Worm (Caenorhabditis elegans) whole organism, L1 larva: ENCODE results near the gene F31F7.1.
A peak's percentile ranks its signal among the peaks of the same experiment; 100 is the strongest.

ENCODE experiments used
- C16A3.4 ChIP-seq: fragments of 150-350 bp; optimal IDR thresholded peaks from 2 replicates; lab custom pipeline; 2014; ENCODE audit warnings: missing biosample characterization, missing genetic modification characterization
- C34B4.2 ChIP-seq: sonication (generic microtip); optimal IDR thresholded peaks from 2 replicates; lab custom pipeline; 2017; ENCODE audit warnings: mild to moderate bottlenecking, missing genetic modification characterization, missing compliant biosample characterization
- Y116A8C.19 ChIP-seq: sonication (generic microtip); optimal IDR thresholded peaks from 2 replicates; lab custom pipeline; 2016; ENCODE audit warnings: missing compliant biosample characterization, missing genetic modification characterization, borderline replicate concordance
- aly-2 ChIP-seq: fragments of 150-350 bp; optimal IDR thresholded peaks from 2 replicates; lab custom pipeline; 2014; ENCODE audit warnings: missing biosample characterization, missing genetic modification characterization
- ama-1 ChIP-seq: fragments of 150-350 bp; optimal IDR thresholded peaks from 2 replicates; lab custom pipeline; 2014
- ceh-63 ChIP-seq: fragments of 200-800 bp; sonication (Bioruptor generic); optimal IDR thresholded peaks from 2 replicates; lab custom pipeline; 2018; ENCODE audit warnings: mild to moderate bottlenecking, missing genetic modification characterization, missing compliant biosample characterization
- ceh-8 ChIP-seq: fragments of 200-800 bp; sonication (Bioruptor generic); optimal IDR thresholded peaks from 2 replicates; lab custom pipeline; 2018; ENCODE audit warnings: mild to moderate bottlenecking, missing genetic modification characterization, moderate library complexity, missing compliant biosample characterization
- ceh-82 ChIP-seq, 3 experiments: fragments of 150-350 bp in 1 of 3; sonication (generic microtip) in 2 of 3; optimal IDR thresholded peaks; 2 replicates each; lab custom pipeline; 2014 to 2017; ENCODE audit warnings: missing biosample characterization in 3 of 3, missing genetic modification characterization in 3 of 3
- ceh-88 ChIP-seq: fragments of 200-800 bp; sonication (Bioruptor generic); IDR thresholded peaks from 2 replicates; pipeline ENCODE4 v1.3.6; 2022; ENCODE audit warnings: missing genetic modification characterization, missing compliant biosample characterization
- ces-1 ChIP-seq: fragments of 150-350 bp; optimal IDR thresholded peaks from 2 replicates; lab custom pipeline; 2014; ENCODE audit warnings: missing biosample characterization, missing genetic modification reagents, missing genetic modification characterization
- dpl-1 ChIP-seq, 3 experiments: fragments of 150-350 bp in 2 of 3; sonication (generic microtip) in 1 of 3; optimal IDR thresholded peaks; 2 replicates each; lab custom pipeline; 2014 to 2017; ENCODE audit warnings: missing biosample characterization in 3 of 3, missing genetic modification characterization in 3 of 3, missing genetic modification reagents in 3 of 3
- dsc-1 ChIP-seq: sonication (generic microtip); optimal IDR thresholded peaks from 2 replicates; lab custom pipeline; 2016; ENCODE audit warnings: mild to moderate bottlenecking, missing genetic modification characterization, missing compliant biosample characterization
- efl-1 ChIP-seq, 4 experiments: fragments of 150-350 bp; optimal IDR thresholded peaks in 3 of 4; peaks in 1 of 4; 1 replicate in 1 of 4; 2 replicates in 3 of 4; lab custom pipeline; 2014; ENCODE audit warnings: missing biosample characterization in 2 of 4, missing genetic modification characterization in 2 of 4, missing genetic modification reagents in 2 of 4
- efl-3 ChIP-seq: fragments of 200-800 bp; sonication (Bioruptor generic); optimal IDR thresholded peaks from 2 replicates; lab custom pipeline; 2018; ENCODE audit warnings: mild to moderate bottlenecking, missing genetic modification characterization, missing compliant biosample characterization
- egl-13 ChIP-seq: sonication (generic microtip); optimal IDR thresholded peaks from 2 replicates; lab custom pipeline; 2016; ENCODE audit warnings: missing genotype, missing genetic modification reagents, missing genetic modification characterization, missing compliant biosample characterization
- egl-27 ChIP-seq, 2 experiments: fragments of 150-350 bp in 1 of 2; sonication (generic microtip); optimal IDR thresholded peaks; 3 replicates each; lab custom pipeline; 2017 to 2018; ENCODE audit warnings: missing biosample characterization in 2 of 2, missing genetic modification characterization in 2 of 2, missing genetic modification reagents in 2 of 2
- elt-2 ChIP-seq: sonication (generic microtip); optimal IDR thresholded peaks from 2 replicates; lab custom pipeline; 2016; ENCODE audit warnings: missing genetic modification characterization, mild to moderate bottlenecking, inconsistent platforms, missing compliant biosample characterization, missing genetic modification reagents
- elt-3 ChIP-seq, 6 experiments: fragments of 150-350 bp in 1 of 6; sonication (generic microtip); optimal IDR thresholded peaks; 2 replicates each; lab custom pipeline; 2017 to 2018; ENCODE audit warnings: missing biosample characterization in 6 of 6, missing genetic modification characterization in 6 of 6, inconsistent platforms in 1 of 6
- ets-5 ChIP-seq: fragments of 200-800 bp; sonication (Bioruptor generic); IDR thresholded peaks from 2 replicates; pipeline ENCODE4 v1.3.6; 2022; ENCODE audit warnings: missing genetic modification characterization, missing compliant biosample characterization
- fkh-10 ChIP-seq: sonication (generic microtip); optimal IDR thresholded peaks from 2 replicates; lab custom pipeline; 2017; ENCODE audit warnings: missing biosample characterization, missing genetic modification reagents, missing genetic modification characterization
- fkh-4 ChIP-seq: sonication (generic microtip); optimal IDR thresholded peaks from 2 replicates; lab custom pipeline; 2016; ENCODE audit warnings: missing compliant biosample characterization, missing genetic modification characterization, borderline replicate concordance
- fkh-8 ChIP-seq: sonication (generic microtip); optimal IDR thresholded peaks from 2 replicates; lab custom pipeline; 2016; ENCODE audit warnings: mild to moderate bottlenecking, missing genetic modification characterization, missing compliant biosample characterization
- fos-1 ChIP-seq: fragments of 150-350 bp; optimal IDR thresholded peaks from 2 replicates; lab custom pipeline; 2014; ENCODE audit warnings: missing biosample characterization, missing genetic modification characterization
- grh-1 ChIP-seq: fragments of 200-800 bp; sonication (Bioruptor generic); IDR thresholded peaks from 2 replicates; pipeline ENCODE4 v1.3.6; 2022; ENCODE audit warnings: missing genetic modification reagents, missing genetic modification characterization, missing compliant biosample characterization
- hlh-4 ChIP-seq: sonication (generic microtip); optimal IDR thresholded peaks from 2 replicates; lab custom pipeline; 2016; ENCODE audit warnings: mild to moderate bottlenecking, missing genetic modification characterization, missing compliant biosample characterization
- irx-1 ChIP-seq: sonication (generic microtip); optimal IDR thresholded peaks from 2 replicates; lab custom pipeline; 2016; ENCODE audit warnings: missing genetic modification characterization, missing compliant biosample characterization
- isw-1 ChIP-seq: fragments of 200-800 bp; sonication (Bioruptor generic); IDR thresholded peaks from 2 replicates; pipeline ENCODE4 v1.3.6; 2022; ENCODE audit warnings: missing genetic modification characterization, missing compliant biosample characterization
- lin-14 ChIP-seq: fragments of 200-800 bp; sonication (Bioruptor generic); optimal IDR thresholded peaks from 2 replicates; lab custom pipeline; 2018; ENCODE audit warnings: mild to moderate bottlenecking, missing genetic modification characterization, moderate library complexity, missing compliant biosample characterization
- lin-39 ChIP-seq: fragments of 150-350 bp; optimal IDR thresholded peaks from 2 replicates; lab custom pipeline; 2014; ENCODE audit warnings: missing biosample characterization, missing genetic modification reagents, missing genetic modification characterization
- lsy-2 ChIP-seq, 2 experiments: fragments of 150-350 bp; optimal IDR thresholded peaks; 2 replicates each; lab custom pipeline; 2014; ENCODE audit warnings: missing biosample characterization in 2 of 2, missing genetic modification characterization in 2 of 2
- mdl-1 ChIP-seq, 2 experiments: fragments of 150-350 bp; optimal IDR thresholded peaks; 2 replicates each; lab custom pipeline; 2014 to 2017; ENCODE audit warnings: missing biosample characterization in 2 of 2, missing genetic modification characterization in 2 of 2, inconsistent platforms in 1 of 2
- nhr-20 ChIP-seq: sonication (generic microtip); optimal IDR thresholded peaks from 2 replicates; lab custom pipeline; 2016; ENCODE audit warnings: mild to moderate bottlenecking, missing genetic modification characterization, missing compliant biosample characterization
- nhr-237 ChIP-seq: fragments of 150-350 bp; optimal IDR thresholded peaks from 2 replicates; lab custom pipeline; 2014; ENCODE audit warnings: missing biosample characterization, missing genetic modification characterization
- nhr-47 ChIP-seq: sonication (generic microtip); optimal IDR thresholded peaks from 2 replicates; lab custom pipeline; 2016; ENCODE audit warnings: mild to moderate bottlenecking, missing genetic modification characterization, moderate library complexity, missing compliant biosample characterization
- nhr-76 ChIP-seq: sonication (generic microtip); optimal IDR thresholded peaks from 2 replicates; lab custom pipeline; 2017; ENCODE audit warnings: missing biosample characterization, missing genetic modification characterization
- nhr-77 ChIP-seq: fragments of 150-350 bp; optimal IDR thresholded peaks from 2 replicates; lab custom pipeline; 2014; ENCODE audit warnings: missing biosample characterization, missing genetic modification characterization
- nhr-85 ChIP-seq: sonication (generic microtip); peaks from one replicate; lab custom pipeline; 2016; ENCODE audit warnings: missing genetic modification characterization, inconsistent platforms, missing compliant biosample characterization
- nhr-90 ChIP-seq: sonication (generic microtip); optimal IDR thresholded peaks from 2 replicates; lab custom pipeline; 2016; ENCODE audit warnings: mild to moderate bottlenecking, missing genetic modification characterization, missing compliant biosample characterization; ENCODE audit not compliant: poor library complexity
- pax-3 ChIP-seq: fragments of 200-800 bp; sonication (Bioruptor generic); optimal IDR thresholded peaks from 2 replicates; lab custom pipeline; 2018; ENCODE audit warnings: mild to moderate bottlenecking, missing genetic modification characterization, moderate library complexity, missing compliant biosample characterization
- rnt-1 ChIP-seq: sonication (generic microtip); optimal IDR thresholded peaks from 2 replicates; lab custom pipeline; 2016; ENCODE audit warnings: mild to moderate bottlenecking, missing genetic modification characterization, moderate library complexity, missing compliant biosample characterization
- skn-1 ChIP-seq: fragments of 150-350 bp; optimal IDR thresholded peaks from 2 replicates; lab custom pipeline; 2014; ENCODE audit warnings: missing biosample characterization, missing genetic modification characterization
- snpc-4 ChIP-seq: fragments of 150-350 bp; optimal IDR thresholded peaks from 2 replicates; lab custom pipeline; 2014; ENCODE audit warnings: missing biosample characterization, missing genetic modification characterization
- snu-23 ChIP-seq: sonication (generic microtip); optimal IDR thresholded peaks from 2 replicates; lab custom pipeline; 2016; ENCODE audit warnings: missing genetic modification characterization, missing compliant biosample characterization
- sox-4 ChIP-seq: sonication (generic microtip); optimal IDR thresholded peaks from 2 replicates; lab custom pipeline; 2016; ENCODE audit warnings: missing genetic modification characterization, missing compliant biosample characterization
- swsn-7 ChIP-seq: sonication (generic microtip); optimal IDR thresholded peaks from 2 replicates; lab custom pipeline; 2016; ENCODE audit warnings: missing genetic modification characterization, missing compliant biosample characterization
- unc-130 ChIP-seq: fragments of 150-350 bp; optimal IDR thresholded peaks from 2 replicates; lab custom pipeline; 2017; ENCODE audit warnings: missing biosample characterization, missing genetic modification characterization, inconsistent platforms
- unc-30 ChIP-seq: sonication (generic microtip); optimal IDR thresholded peaks from 2 replicates; lab custom pipeline; 2017; ENCODE audit warnings: missing biosample characterization, missing genetic modification characterization
- unc-98 ChIP-seq: fragments of 200-800 bp; sonication (Bioruptor generic); IDR thresholded peaks from 2 replicates; pipeline ENCODE4 v1.3.6; 2022; ENCODE audit warnings: missing genetic modification characterization, missing compliant biosample characterization
- xbp-1 ChIP-seq: sonication (generic microtip); optimal IDR thresholded peaks from 2 replicates; lab custom pipeline; 2016; ENCODE audit warnings: missing genetic modification characterization, missing compliant biosample characterization
- zip-4 ChIP-seq: fragments of 200-800 bp; sonication (Bioruptor generic); optimal IDR thresholded peaks from 2 replicates; lab custom pipeline; 2018; ENCODE audit warnings: mild to moderate bottlenecking, missing genetic modification characterization, moderate library complexity, missing compliant biosample characterization
- ztf-11 ChIP-seq, 2 experiments: sonication (generic microtip); optimal IDR thresholded peaks; 2 replicates each; lab custom pipeline; 2016 to 2017; ENCODE audit warnings: missing genetic modification characterization in 2 of 2, missing biosample characterization in 1 of 2, missing compliant biosample characterization in 1 of 2

The F31F7.1 gene

DNA sequence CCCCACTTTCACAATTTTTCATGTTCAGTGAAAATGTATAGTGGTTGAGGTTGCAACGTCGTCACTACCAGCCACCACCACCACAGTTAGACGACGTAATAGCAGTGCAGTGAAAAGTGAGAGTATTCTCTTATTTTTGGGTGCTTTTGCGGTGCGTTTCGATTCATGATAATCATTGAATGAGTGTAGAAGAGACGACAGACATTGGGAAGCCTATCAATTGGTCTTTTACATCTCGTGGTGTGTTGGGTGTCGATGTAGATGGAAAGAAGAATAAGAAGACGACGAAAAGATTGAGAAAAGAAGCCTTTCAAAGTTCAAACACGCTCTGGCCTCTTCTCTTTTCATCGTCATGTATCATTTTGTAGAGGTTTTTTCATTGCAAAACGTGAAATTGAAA lies 36.4 kb upstream of the F31F7.1 start (continued):
- TF ChIP-seq rnt-1 (no peak), snpc-4 (no peak), nhr-47 (peak; percentile 53), unc-130 (tag; lab: Kevin White, UChicago) (no peak), zip-4 (no peak), elt-2 (tag; lab: Kevin White, UChicago) (no peak), skn-1 (tag; lab: Kevin White, UChicago) (no peak), ceh-63 (no peak), ztf-11 (tag; optimal IDR thresholded peaks at IDR 0.05; lab: Kevin White, UChicago) (no peak), isw-1 (GFP tag; lab: Robert Waterston, UW) (no peak), lin-14 (peak; percentile 75), ama-1 (lab: Kevin White, UChicago) (no peak), egl-13 (no peak), dpl-1 (GFP tag; optimal IDR thresholded peaks at IDR 0.05; lab: Kevin White, UChicago) (no peak), ceh-88 (GFP tag; lab: Robert Waterston, UW) (no peak), fkh-8 (tag; lab: Kevin White, UChicago) (peak; percentile 17), ceh-8 (GFP tag; lab: Kevin White, UChicago) (no peak), nhr-20 (tag; lab: Kevin White, UChicago) (peak; percentile 84), elt-3 (tag; optimal IDR thresholded peaks at IDR 0.05; lab: Kevin White, UChicago) (peak; percentile 12 to 93 (median 72)), unc-30 (tag; lab: Kevin White, UChicago) (no peak), nhr-237 (tag; lab: Kevin White, UChicago) (no peak), lin-39 (tag; lab: Kevin White, UChicago) (no peak), sox-4 (no peak), snu-23 (GFP tag; lab: Kevin White, UChicago) (peak; percentile 55), ceh-82 (tag; optimal IDR thresholded peaks at IDR 0.05; lab: Kevin White, UChicago) (no peak), pax-3 (peak; percentile 40), efl-3 (GFP tag; lab: Kevin White, UChicago) (no peak), swsn-7 (tag; lab: Kevin White, UChicago) (no peak), C34B4.2 (no peak), C16A3.4 (no peak), unc-98 (GFP tag; lab: Robert Waterston, UW) (no peak), fkh-10 (GFP tag; lab: Kevin White, UChicago) (peak; percentile 13), fkh-4 (tag; lab: Kevin White, UChicago) (no peak)

DNA sequence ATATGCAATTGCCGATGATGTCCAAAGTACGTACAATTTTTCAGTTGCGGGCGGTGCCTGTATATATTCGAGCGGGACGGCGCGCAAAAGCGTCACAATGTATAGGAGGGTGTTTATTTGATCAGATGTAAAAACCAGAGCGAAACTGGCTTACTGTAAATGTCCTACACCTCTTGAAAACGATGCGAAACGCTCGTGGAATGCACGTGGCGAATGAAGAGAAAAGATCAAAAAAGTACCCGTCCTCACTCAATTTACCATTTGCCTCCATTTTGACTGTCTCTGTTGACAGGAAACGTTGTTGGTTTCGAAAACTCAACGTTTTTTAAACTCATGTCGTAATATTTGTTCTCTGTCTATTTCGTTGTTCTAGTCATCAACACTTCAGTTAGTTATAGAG lies 35.5 kb upstream of the F31F7.1 start:
- no peak for TF ChIP-seq ets-5 (GFP tag; lab: Robert Waterston, UW)
- TF ChIP-seq efl-3 (GFP tag; lab: Kevin White, UChicago): no peak
- TF ChIP-seq nhr-47: peak; percentile 45
- no peak for TF ChIP-seq Y116A8C.19 (tag; lab: Kevin White, UChicago)
- TF ChIP-seq ztf-11 (tag; optimal IDR thresholded peaks at IDR 0.05; lab: Kevin White, UChicago): no peak
- TF ChIP-seq hlh-4 (tag; lab: Kevin White, UChicago): no peak
- no peak for TF ChIP-seq fos-1 (tag; lab: Kevin White, UChicago)
- TF ChIP-seq snu-23 (GFP tag; lab: Kevin White, UChicago): peak; percentile 69
- TF ChIP-seq grh-1 (GFP tag; lab: Robert Waterston, UW): no peak
- no peak for TF ChIP-seq ceh-63
- TF ChIP-seq egl-13: no peak
- peak in 1 of 2 experiments; percentile 88 for TF ChIP-seq mdl-1 (tag; optimal IDR thresholded peaks at IDR 0.05; lab: Kevin White, UChicago)
- peak; percentile 91 for TF ChIP-seq nhr-85 (tag; lab: Kevin White, UChicago)
- no peak for TF ChIP-seq egl-27 (tag; optimal IDR thresholded peaks at IDR 0.05; lab: Kevin White, UChicago)
- TF ChIP-seq nhr-20 (tag; lab: Kevin White, UChicago): peak; percentile 89
- no peak for TF ChIP-seq irx-1 (tag; lab: Kevin White, UChicago)
- TF ChIP-seq lsy-2 (tag; optimal IDR thresholded peaks at IDR 0.05; lab: Kevin White, UChicago): peak in 1 of 2 experiments; percentile 80
- TF ChIP-seq aly-2 (tag; lab: Kevin White, UChicago): no peak
- TF ChIP-seq nhr-90 (tag; lab: Kevin White, UChicago): peak; percentile 55
- TF ChIP-seq nhr-77 (tag; lab: Kevin White, UChicago): peak; percentile 85
- TF ChIP-seq swsn-7 (tag; lab: Kevin White, UChicago): peak; percentile 16
- no peak for TF ChIP-seq snpc-4
- TF ChIP-seq dpl-1 (GFP tag; optimal IDR thresholded peaks at IDR 0.05; lab: Kevin White, UChicago): peak in 1 of 3 experiments; percentile 12
- no peak for TF ChIP-seq xbp-1
- no peak for TF ChIP-seq unc-98 (GFP tag; lab: Robert Waterston, UW)
- no peak for TF ChIP-seq ces-1 (GFP tag; lab: Kevin White, UChicago)
- no peak for TF ChIP-seq dsc-1
- TF ChIP-seq zip-4: no peak
- TF ChIP-seq nhr-76: no peak
- peak in 1 of 2 experiments; percentile 19 for TF ChIP-seq efl-1 (optimal IDR thresholded peaks at IDR 0.05; lab: Kevin White, UChicago)
- peak in 1 of 2 experiments; percentile 93 for TF ChIP-seq efl-1 (GFP tag; optimal IDR thresholded peaks at IDR 0.05 in 1 of 2; lab: Kevin White, UChicago)
